Worm (Caenorhabditis elegans): ENCODE data around the gene pqn-75.

The pqn-75 gene

ce11 chrIV:4085787-4086262, 13.7 kb downstream of the pqn-75 start, which contains the start of gene C35B1.2:
Gene C35B1.2, plus strand, starts transcription at chrIV:4086212.
- TF ChIP-seq efl-1 (optimal IDR thresholded peaks at IDR 0.05) = peak; percentile 31 to 55
- TF ChIP-seq efl-1 (GFP tag; optimal IDR thresholded peaks at IDR 0.05 in 1 of 2) = peak; percentile 36 to 88
- TF ChIP-seq lsy-2 (tag; optimal IDR thresholded peaks at IDR 0.05) = peak; percentile 43 to 48
- no peak for TF ChIP-seq fkh-10 (GFP tag; optimal IDR thresholded peaks at IDR 0.05)
- peak; percentile 2 to 57 (median 54) for TF ChIP-seq dpl-1 (GFP tag; optimal IDR thresholded peaks at IDR 0.05)
- peak; percentile 43 for TF ChIP-seq nhr-71 (tag; optimal IDR thresholded peaks at IDR 0.05)
- peak in 1 of 2 experiments; percentile 17 for TF ChIP-seq lin-35 (GFP tag; optimal IDR thresholded peaks at IDR 0.05)
- TF ChIP-seq xbp-1 (tag; optimal IDR thresholded peaks at IDR 0.05) = peak; percentile 29
- TF ChIP-seq mep-1 (tag; optimal IDR thresholded peaks at IDR 0.05) = peak; percentile 43
- no peak for TF ChIP-seq sox-4 (tag; optimal IDR thresholded peaks at IDR 0.05)
- TF ChIP-seq swsn-7 (tag; optimal IDR thresholded peaks at IDR 0.05) = peak; percentile 24
- TF ChIP-seq dsc-1 (tag; optimal IDR thresholded peaks at IDR 0.05) = peak; percentile 29
- peak; percentile 86 for TF ChIP-seq F16B12.6 (tag; optimal IDR thresholded peaks at IDR 0.05)
- peak; percentile 41 for TF ChIP-seq snu-23 (GFP tag; optimal IDR thresholded peaks at IDR 0.05)
- peak; percentile 28 for TF ChIP-seq lin-39 (tag; optimal IDR thresholded peaks at IDR 0.05)
- TF ChIP-seq pqm-1 (tag; optimal IDR thresholded peaks at IDR 0.05) = no peak
- TF ChIP-seq ceh-90 (tag; optimal IDR thresholded peaks at IDR 0.05) = peak; percentile 24
- TF ChIP-seq nhr-85 (tag) = peak; percentile 63
- no peak for TF ChIP-seq elt-2 (tag; optimal IDR thresholded peaks at IDR 0.05)
- no peak for TF ChIP-seq C04F5.9 (tag; optimal IDR thresholded peaks at IDR 0.05)
- peak; percentile 43 for TF ChIP-seq nhr-47 (tag; optimal IDR thresholded peaks at IDR 0.05)
- peak; percentile 11 for TF ChIP-seq nhr-20 (tag; optimal IDR thresholded peaks at IDR 0.05)

DNA sequence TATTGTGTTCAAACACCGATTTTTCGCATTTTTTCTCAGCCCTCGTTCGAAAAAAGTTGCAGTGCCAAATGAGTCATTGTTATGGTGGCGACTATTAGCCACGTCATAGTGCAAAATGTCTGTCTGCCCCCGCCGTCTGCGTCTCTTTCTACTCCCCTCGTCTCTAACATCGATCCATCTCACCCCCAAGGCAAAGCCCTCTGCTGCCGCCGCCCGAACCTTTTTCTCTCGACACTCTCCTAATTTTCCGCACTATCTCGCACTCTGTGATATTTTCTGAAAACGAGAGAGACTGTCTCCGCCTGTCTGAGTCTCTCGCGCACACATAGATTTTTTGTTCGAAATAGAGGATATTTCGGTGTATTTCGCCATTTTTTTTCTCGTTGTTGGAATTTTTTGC, 21.0 kb downstream of the pqn-75 start:
- TF ChIP-seq ama-1 (optimal IDR thresholded peaks at IDR 0.05) = no peak
- TF ChIP-seq irx-1 (tag; optimal IDR thresholded peaks at IDR 0.05) = peak; percentile 38
- no peak for TF ChIP-seq nhr-28 (tag; optimal IDR thresholded peaks at IDR 0.05)
- peak; percentile 77 for TF ChIP-seq nhr-19 (GFP tag; conservative IDR thresholded peaks at IDR 0.05)
- TF ChIP-seq egl-27 (tag; optimal IDR thresholded peaks at IDR 0.05) = peak; percentile 4 to 58
- TF ChIP-seq ces-1 (GFP tag; optimal IDR thresholded peaks at IDR 0.05) = no peak
- TF ChIP-seq sptf-1 (tag; optimal IDR thresholded peaks at IDR 0.05) = no peak
- peak; percentile 67 for TF ChIP-seq mep-1 (tag; optimal IDR thresholded peaks at IDR 0.05)
- TF ChIP-seq aha-1 (tag; optimal IDR thresholded peaks at IDR 0.05) = no peak
- TF ChIP-seq ceh-88 (GFP tag; IDR thresholded peaks at IDR 0.05) = peak; percentile 64
- TF ChIP-seq nhr-77 (tag; optimal IDR thresholded peaks at IDR 0.05) = peak; percentile 3
- peak; percentile 68 for TF ChIP-seq nhr-90 (tag; optimal IDR thresholded peaks at IDR 0.05; ENCODE audit: poor library complexity)
- TF ChIP-seq tbx-2 (tag; optimal IDR thresholded peaks at IDR 0.05) = peak; percentile 80
- TF ChIP-seq nhr-71 (tag; optimal IDR thresholded peaks at IDR 0.05) = peak; percentile 92
- peak; percentile 39 to 69 (median 67) for TF ChIP-seq ceh-82 (tag; optimal IDR thresholded peaks at IDR 0.05)
- TF ChIP-seq sup-37 (GFP tag; optimal IDR thresholded peaks at IDR 0.05) = no peak
- peak; percentile 19 for TF ChIP-seq aly-2 (tag; optimal IDR thresholded peaks at IDR 0.05)
- no peak for TF ChIP-seq pqm-1 (tag; optimal IDR thresholded peaks at IDR 0.05)
- TF ChIP-seq unc-98 (GFP tag; IDR thresholded peaks at IDR 0.05) = no peak
- no peak for TF ChIP-seq hlh-4 (tag; optimal IDR thresholded peaks at IDR 0.05)
- TF ChIP-seq lin-14 (GFP tag; optimal IDR thresholded peaks at IDR 0.05) = peak; percentile 96
- no peak for TF ChIP-seq unc-130 (tag; optimal IDR thresholded peaks at IDR 0.05)
- no peak for TF ChIP-seq C34B4.2 (tag; optimal IDR thresholded peaks at IDR 0.05)
- no peak for TF ChIP-seq vab-15 (tag; optimal IDR thresholded peaks at IDR 0.05)
- no peak for TF ChIP-seq sox-4 (tag; optimal IDR thresholded peaks at IDR 0.05)
- TF ChIP-seq nhr-11 (tag; optimal IDR thresholded peaks at IDR 0.05) = peak; percentile 40
- peak; percentile 46 for TF ChIP-seq F16B12.6 (tag; optimal IDR thresholded peaks at IDR 0.05)
- peak; percentile 76 for TF ChIP-seq jun-1 (tag; optimal IDR thresholded peaks at IDR 0.05)
- TF ChIP-seq efl-1 (optimal IDR thresholded peaks at IDR 0.05) = peak; percentile 75 to 85
- TF ChIP-seq efl-1 (GFP tag; optimal IDR thresholded peaks at IDR 0.05 in 1 of 2) = peak; percentile 35 to 94
- TF ChIP-seq fkh-8 (tag; optimal IDR thresholded peaks at IDR 0.05) = peak; percentile 74
- TF ChIP-seq lin-13 (GFP tag; optimal IDR thresholded peaks at IDR 0.05) = peak; percentile 32
- peak; percentile 56; the same call in 1 of the 2 replicates for TF ChIP-seq mab-9 (GFP tag; IDR thresholded peaks at IDR 0.05)
- peak; percentile 87 for TF ChIP-seq nhr-47 (tag; optimal IDR thresholded peaks at IDR 0.05)
- no peak for TF ChIP-seq ceh-8 (GFP tag; optimal IDR thresholded peaks at IDR 0.05)
- TF ChIP-seq grh-1 (GFP tag; IDR thresholded peaks at IDR 0.05) = peak; percentile 60; the same call in 1 of the 2 replicates
- no peak for TF ChIP-seq fkh-4 (tag; optimal IDR thresholded peaks at IDR 0.05; ENCODE audit: borderline replicate concordance)
- TF ChIP-seq xbp-1 (tag; optimal IDR thresholded peaks at IDR 0.05) = peak; percentile 81
